Worm (Caenorhabditis elegans): ENCODE results near the gene C35A5.5.

DNA sequence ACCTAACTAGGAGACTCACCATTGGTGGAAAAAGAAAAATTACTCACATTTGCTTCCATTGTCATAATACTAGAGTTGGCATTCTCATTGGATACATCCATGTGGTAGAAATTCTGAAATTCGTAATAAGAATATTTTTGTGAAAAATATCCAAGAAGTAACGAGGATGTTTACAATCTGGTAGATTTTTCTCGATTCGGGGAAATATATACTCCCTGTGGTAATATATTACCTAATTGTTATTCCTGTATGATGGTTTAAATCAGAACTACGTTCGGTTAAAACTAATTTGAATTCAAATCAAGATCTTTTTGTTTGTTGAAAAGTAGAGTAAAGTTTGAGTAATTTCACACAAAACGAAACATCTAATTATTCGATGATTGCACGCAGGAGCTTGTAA, 43.3 kb downstream of the C35A5.5 start, which contains the start of gene srd-34:
- TF ChIP-seq W03F9.2 (tag; optimal IDR thresholded peaks at IDR 0.05) (no peak), him-1 (tag; optimal IDR thresholded peaks at IDR 0.05) (no peak)
